Worm (Caenorhabditis elegans): ENCODE results near the gene K02D10.8.

ce11 chrIII:8805815-8806214, 19.6 kb downstream of the K02D10.8 start:
- TF ChIP-seq snpc-4 (tag; optimal IDR thresholded peaks at IDR 0.05): no peak
- no peak for TF ChIP-seq ceh-62 (tag; optimal IDR thresholded peaks at IDR 0.05)
- no peak for TF ChIP-seq ZK546.5 (tag; optimal IDR thresholded peaks at IDR 0.05)
- TF ChIP-seq Y105C5A.15 (GFP tag; IDR thresholded peaks at IDR 0.05): no peak
- TF ChIP-seq lin-39 (tag; optimal IDR thresholded peaks at IDR 0.05): no peak
- no peak for TF ChIP-seq nhr-11 (tag; optimal IDR thresholded peaks at IDR 0.05)
- no peak for TF ChIP-seq ztf-11 (tag; optimal IDR thresholded peaks at IDR 0.05)
- TF ChIP-seq unc-130 (GFP tag; optimal IDR thresholded peaks at IDR 0.05): no peak
- TF ChIP-seq pha-4 (GFP tag; IDR thresholded peaks at IDR 0.05): no peak
- no peak for TF ChIP-seq pha-4 (tag; optimal IDR thresholded peaks at IDR 0.05)
- no peak for TF ChIP-seq fos-1 (tag; optimal IDR thresholded peaks at IDR 0.05)
- TF ChIP-seq aly-2 (tag; optimal IDR thresholded peaks at IDR 0.05): peak; percentile 33
- TF ChIP-seq ceh-44 (GFP tag; IDR thresholded peaks at IDR 0.05): no peak

All from whole organism, L4 larva.